Fruit fly (Drosophila melanogaster) whole organism, embryonic: ENCODE results near the gene Drs.
A peak's percentile ranks its signal among the peaks of the same experiment; 100 is the strongest.

ENCODE experiments used
- BEAF-32 ChIP-seq: fragments of 200-800 bp; sonication (Bioruptor generic); optimal IDR thresholded peaks from 3 replicates; lab custom pipeline; 2017; ENCODE audit warnings: missing biosample characterization, missing genetic modification characterization, mild to moderate bottlenecking, moderate library complexity, missing genetic modification reagents
- CG10654 ChIP-seq: fragments of 200-800 bp; sonication (Bioruptor generic); optimal IDR thresholded peaks from 2 replicates; lab custom pipeline; 2016; ENCODE audit warnings: missing biosample characterization, missing genetic modification characterization
- CG1233 ChIP-seq: fragments of 200-800 bp; sonication (Bioruptor generic); optimal IDR thresholded peaks from 4 replicates; lab custom pipeline; 2018; ENCODE audit warnings: missing biosample characterization, mild to moderate bottlenecking, missing genetic modification characterization
- CG13424 ChIP-seq: fragments of 200-800 bp; sonication (Bioruptor generic); optimal IDR thresholded peaks from 2 replicates; lab custom pipeline; 2019; ENCODE audit warnings: missing biosample characterization, mild to moderate bottlenecking, missing genetic modification characterization, moderate library complexity
- CG14441 ChIP-seq: fragments of 200-800 bp; sonication (Bioruptor generic); IDR thresholded peaks from 2 replicates; pipeline ENCODE4 v1.3.6; 2022; ENCODE audit warnings: missing biosample characterization, missing genetic modification characterization
- CG14667 ChIP-seq: fragments of 200-800 bp; sonication (Bioruptor generic); IDR thresholded peaks from 2 replicates; pipeline ENCODE4 v1.3.6; 2022; ENCODE audit warnings: missing biosample characterization, missing genetic modification characterization
- CG15269 ChIP-seq: fragments of 200-800 bp; sonication (Bioruptor generic); optimal IDR thresholded peaks from 2 replicates; lab custom pipeline; 2018; ENCODE audit warnings: missing biosample characterization, mild to moderate bottlenecking, missing genetic modification characterization, moderate library complexity
- CG16779 ChIP-seq: fragments of 200-800 bp; sonication (Bioruptor generic); IDR thresholded peaks from 2 replicates; pipeline ENCODE4 v1.3.6; 2022; ENCODE audit warnings: missing biosample characterization, missing genetic modification characterization
- CG17829 ChIP-seq: fragments of 200-800 bp; optimal IDR thresholded peaks from 2 replicates; lab custom pipeline; 2019; ENCODE audit warnings: missing biosample characterization, mild to moderate bottlenecking, missing genetic modification characterization, moderate library complexity
- CG1832 ChIP-seq: fragments of 200-800 bp; sonication (Bioruptor generic); optimal IDR thresholded peaks from 2 replicates; lab custom pipeline; 2017; ENCODE audit warnings: missing biosample characterization, mild to moderate bottlenecking, missing genetic modification characterization, inconsistent platforms
- CG6175 ChIP-seq: fragments of 200-800 bp; sonication (Bioruptor generic); IDR thresholded peaks from 3 replicates; pipeline ENCODE4 v1.3.6; 2022; ENCODE audit warnings: missing biosample characterization, missing genetic modification characterization
- CG6683 ChIP-seq: fragments of 200-800 bp; sonication (Bioruptor generic); optimal IDR thresholded peaks from 2 replicates; lab custom pipeline; 2017; ENCODE audit warnings: missing biosample characterization, mild to moderate bottlenecking, missing genetic modification characterization, missing genetic modification reagents
- CG7271 ChIP-seq: fragments of 200-800 bp; sonication (Bioruptor generic); optimal IDR thresholded peaks from 2 replicates; lab custom pipeline; 2018; ENCODE audit warnings: missing biosample characterization, mild to moderate bottlenecking, missing genetic modification characterization, moderate library complexity
- CG7357 ChIP-seq: fragments of 200-800 bp; sonication (Bioruptor generic); IDR thresholded peaks from 3 replicates; pipeline ENCODE4 v1.3.6; 2022; ENCODE audit warnings: missing biosample characterization, missing genetic modification characterization
- CG7839 ChIP-seq: fragments of 200-800 bp; sonication (Bioruptor generic); optimal IDR thresholded peaks from 3 replicates; lab custom pipeline; 2018; ENCODE audit warnings: missing biosample characterization, mild to moderate bottlenecking, missing genetic modification characterization, moderate library complexity
- CG9609 ChIP-seq: fragments of 200-800 bp; sonication (Bioruptor generic); optimal IDR thresholded peaks from 3 replicates; lab custom pipeline; 2016; ENCODE audit warnings: missing biosample characterization, missing genetic modification characterization
- CG9817 ChIP-seq: fragments of 200-800 bp; sonication (Bioruptor generic); optimal IDR thresholded peaks from 2 replicates; lab custom pipeline; 2018; ENCODE audit warnings: missing biosample characterization, mild to moderate bottlenecking, missing genetic modification characterization, moderate library complexity
- CTCF ChIP-seq: fragments of 200-800 bp; sonication (Bioruptor generic); optimal IDR thresholded peaks from 2 replicates; lab custom pipeline; 2017; ENCODE audit warnings: missing biosample characterization, mild to moderate bottlenecking, missing genetic modification characterization, moderate library complexity
- Drgx ChIP-seq: fragments of 200-800 bp; sonication (Bioruptor generic); IDR thresholded peaks from 2 replicates; pipeline ENCODE4 v1.3.6; 2022; ENCODE audit warnings: missing biosample characterization, missing genetic modification characterization
- HmgZ ChIP-seq: fragments of 200-800 bp; sonication (Bioruptor generic); optimal IDR thresholded peaks from 2 replicates; lab custom pipeline; 2018; ENCODE audit warnings: missing biosample characterization, mild to moderate bottlenecking, missing genetic modification characterization
- Hr3 ChIP-seq: fragments of 200-800 bp; sonication (Bioruptor generic); optimal IDR thresholded peaks from 3 replicates; lab custom pipeline; 2016; ENCODE audit warnings: missing biosample characterization, missing genetic modification characterization
- Hr39 ChIP-seq: fragments of >200 bp; optimal IDR thresholded peaks from 2 replicates; lab custom pipeline; 2017
- MBD-R2 ChIP-seq: fragments of 200-800 bp; sonication (Bioruptor generic); IDR thresholded peaks from 2 replicates; pipeline ENCODE4 v1.3.6; 2022; ENCODE audit warnings: missing biosample characterization, missing genetic modification characterization
- Nf-YC ChIP-seq: fragments of 200-800 bp; optimal IDR thresholded peaks from 3 replicates; lab custom pipeline; 2019; ENCODE audit warnings: missing biosample characterization, mild to moderate bottlenecking, missing genetic modification characterization, moderate library complexity
- Pdp1 ChIP-seq, 2 experiments: fragments of 200-800 bp; sonication (Bioruptor generic); optimal IDR thresholded peaks; 3 replicates each; lab custom pipeline; 2016; ENCODE audit warnings: missing biosample characterization in 2 of 2, missing genetic modification characterization in 2 of 2, mild to moderate bottlenecking in 1 of 2, moderate library complexity in 1 of 2
- Ssrp ChIP-seq: fragments of 200-800 bp; sonication (Bioruptor generic); optimal IDR thresholded peaks from 2 replicates; lab custom pipeline; 2018; ENCODE audit warnings: missing biosample characterization, mild to moderate bottlenecking, missing genetic modification characterization, moderate library complexity
- Stat92E ChIP-seq, 3 experiments: fragments of >200 bp in 2 of 3; fragments of 200-800 bp in 1 of 3; sonication (Bioruptor generic) in 1 of 3; optimal IDR thresholded peaks; 2 replicates each; lab custom pipeline; 2017 to 2019; ENCODE audit warnings: missing biosample characterization in 3 of 3, missing genetic modification characterization in 3 of 3, mild to moderate bottlenecking in 1 of 3, moderate library complexity in 1 of 3
- Trl ChIP-seq, 3 experiments: fragments of >200 bp in 2 of 3; fragments of 200-800 bp in 1 of 3; sonication (Bioruptor generic) in 1 of 3; optimal IDR thresholded peaks; 2 replicates in 1 of 3; 3 replicates in 2 of 3; lab custom pipeline; 2016 to 2017; ENCODE audit warnings: missing biosample characterization in 1 of 3, missing genetic modification characterization in 1 of 3
- ase ChIP-seq: fragments of 200-800 bp; sonication (Bioruptor generic); IDR thresholded peaks from 3 replicates; pipeline ENCODE4 v1.3.6; 2022; ENCODE audit warnings: missing biosample characterization, missing genetic modification characterization
- ash1 ChIP-seq: fragments of 200-800 bp; sonication (Bioruptor generic); optimal IDR thresholded peaks from 2 replicates; lab custom pipeline; 2018; ENCODE audit warnings: missing biosample characterization, mild to moderate bottlenecking, missing genetic modification characterization
- ato ChIP-seq: fragments of 200-800 bp; sonication (Bioruptor generic); IDR thresholded peaks from 2 replicates; pipeline ENCODE4 v1.3.6; 2022; ENCODE audit warnings: missing biosample characterization, missing genetic modification characterization; ENCODE audit not compliant: partially characterized antibody
- bab2 ChIP-seq: fragments of 200-800 bp; sonication (Bioruptor generic); optimal IDR thresholded peaks from 2 replicates; lab custom pipeline; 2016; ENCODE audit warnings: missing biosample characterization, missing genetic modification characterization
- br ChIP-seq: fragments of >200 bp; optimal IDR thresholded peaks from 2 replicates; lab custom pipeline; 2017
- bsh ChIP-seq, 2 experiments: fragments of 200-800 bp; sonication (Bioruptor generic); optimal IDR thresholded peaks; 2 replicates each; lab custom pipeline; 2017 to 2018; ENCODE audit warnings: mild to moderate bottlenecking in 2 of 2, missing biosample characterization in 2 of 2, missing genetic modification characterization in 2 of 2, moderate library complexity in 1 of 2
- btn ChIP-seq: fragments of 200-800 bp; sonication (Bioruptor generic); optimal IDR thresholded peaks from 2 replicates; lab custom pipeline; 2016; ENCODE audit warnings: missing biosample characterization, missing genetic modification characterization
- cato ChIP-seq: fragments of 200-800 bp; sonication (Bioruptor generic); optimal IDR thresholded peaks from 2 replicates; lab custom pipeline; 2016; ENCODE audit warnings: missing biosample characterization, missing genetic modification characterization, borderline replicate concordance
- chif ChIP-seq, 2 experiments: fragments of 200-800 bp; sonication (Bioruptor generic); optimal IDR thresholded peaks; 3 replicates each; lab custom pipeline; 2016; ENCODE audit warnings: missing biosample characterization in 2 of 2, missing genetic modification characterization in 2 of 2
- chinmo ChIP-seq: fragments of 200-800 bp; sonication (Bioruptor generic); IDR thresholded peaks from 4 replicates; pipeline ENCODE4 v1.3.6; 2022; ENCODE audit warnings: missing biosample characterization, missing genetic modification characterization; ENCODE audit not compliant: partially characterized antibody
- dmrt99B ChIP-seq: fragments of 200-800 bp; sonication (Bioruptor generic); optimal IDR thresholded peaks from 2 replicates; lab custom pipeline; 2018; ENCODE audit warnings: missing biosample characterization, mild to moderate bottlenecking, missing genetic modification characterization, moderate library complexity
- en ChIP-seq: fragments of 200-800 bp; sonication (Bioruptor generic); optimal IDR thresholded peaks from 2 replicates; lab custom pipeline; 2016; ENCODE audit warnings: missing biosample characterization, missing genetic modification characterization
- fd64A ChIP-seq: fragments of 200-800 bp; sonication (Bioruptor generic); optimal IDR thresholded peaks from 3 replicates; lab custom pipeline; 2018; ENCODE audit warnings: missing biosample characterization, mild to moderate bottlenecking, missing genetic modification characterization
- gsb ChIP-seq: fragments of 200-800 bp; sonication (Bioruptor generic); IDR thresholded peaks from 2 replicates; pipeline ENCODE4 v1.3.6; 2022; ENCODE audit warnings: missing biosample characterization, missing genetic modification characterization
- ham ChIP-seq: fragments of 200-800 bp; sonication (Bioruptor generic); IDR thresholded peaks from 2 replicates; pipeline ENCODE4 v1.3.6; 2022; ENCODE audit warnings: missing biosample characterization, missing genetic modification characterization
- inv ChIP-seq: fragments of 200-800 bp; sonication (Bioruptor generic); IDR thresholded peaks from 2 replicates; pipeline ENCODE4 v1.3.6; 2022; ENCODE audit warnings: missing biosample characterization, missing genetic modification characterization; ENCODE audit not compliant: partially characterized antibody
- pzg ChIP-seq: fragments of 200-800 bp; sonication (Bioruptor generic); optimal IDR thresholded peaks from 3 replicates; lab custom pipeline; 2018; ENCODE audit warnings: missing biosample characterization, mild to moderate bottlenecking, missing genetic modification characterization, moderate library complexity
- row ChIP-seq: fragments of 200-800 bp; sonication (Bioruptor generic); IDR thresholded peaks from 3 replicates; pipeline ENCODE4 v1.3.6; 2022; ENCODE audit warnings: missing biosample characterization, missing genetic modification characterization
- run ChIP-seq: fragments of 200-800 bp; sonication (Bioruptor generic); optimal IDR thresholded peaks from 3 replicates; lab custom pipeline; 2018; ENCODE audit warnings: missing biosample characterization, mild to moderate bottlenecking, missing genetic modification characterization
- sd ChIP-seq: fragments of 200-800 bp; sonication (Bioruptor generic); optimal IDR thresholded peaks from 3 replicates; lab custom pipeline; 2018; ENCODE audit warnings: missing biosample characterization, mild to moderate bottlenecking, missing genetic modification characterization, moderate library complexity
- sens-2 ChIP-seq: fragments of 200-800 bp; sonication (Bioruptor generic); IDR thresholded peaks from 2 replicates; pipeline ENCODE4 v1.3.6; 2022; ENCODE audit warnings: missing biosample characterization, missing genetic modification characterization
- slbo ChIP-seq: fragments of 200-800 bp; sonication (Bioruptor generic); IDR thresholded peaks from 2 replicates; pipeline ENCODE4 v1.3.6; 2022; ENCODE audit warnings: missing biosample characterization, missing genetic modification characterization
- zen2 ChIP-seq: fragments of 200-800 bp; sonication (Bioruptor generic); IDR thresholded peaks from 3 replicates; pipeline ENCODE4 v1.3.6; 2022; ENCODE audit warnings: missing biosample characterization, missing genetic modification characterization; ENCODE audit not compliant: partially characterized antibody

Gene Drs

dm6 chr3L:3339695-3340226 lies 29.6 kb upstream of the Drs start (continued):
- TF ChIP-seq Hr3 (GFP tag; lab: Kevin White, UChicago) (no peak), run (tag; lab: Kevin White, UChicago) (no peak), CG1832 (GFP tag; lab: Kevin White, UChicago) (no peak), ham (no peak), Hr39 (no peak), ato (GFP tag; lab: Robert Waterston, UW) (no peak), inv (GFP tag; lab: Robert Waterston, UW) (no peak), CTCF (GFP tag; lab: Kevin White, UChicago) (no peak), CG7357 (GFP tag; lab: Robert Waterston, UW) (no peak), ase (no peak), CG16779 (GFP tag; lab: Robert Waterston, UW) (no peak), CG1233 (no peak), HmgZ (tag; lab: Kevin White, UChicago) (no peak), CG13424 (tag; lab: Kevin White, UChicago) (peak; percentile 25), zen2 (GFP tag; lab: Robert Waterston, UW) (no peak), chif (GFP tag; optimal IDR thresholded peaks at IDR 0.05; lab: Kevin White, UChicago) (no peak), cato (GFP tag; lab: Kevin White, UChicago) (no peak), br (lab: Kevin White, UChicago) (no peak), CG9609 (no peak), CG7271 (no peak), en (no peak), CG14667 (GFP tag; lab: Robert Waterston, UW) (no peak), Ssrp (tag; lab: Kevin White, UChicago) (no peak), CG15269 (tag; lab: Kevin White, UChicago) (peak; percentile 45), Drgx (no peak), Trl (optimal IDR thresholded peaks at IDR 0.05; lab: Kevin White, UChicago) (no peak), Trl (GFP tag; optimal IDR thresholded peaks at IDR 0.05; lab: Kevin White, UChicago) (no peak), gsb (GFP tag; lab: Robert Waterston, UW) (peak; percentile 32; the same call in 1 of the 2 replicates), Pdp1 (GFP tag; optimal IDR thresholded peaks at IDR 0.05; lab: Kevin White, UChicago) (peak in 1 of 2 experiments; percentile 56), CG6175 (GFP tag; lab: Robert Waterston, UW) (no peak), CG6683 (GFP tag; lab: Kevin White, UChicago) (no peak), Nf-YC (tag; lab: Kevin White, UChicago) (no peak), MBD-R2 (GFP tag; lab: Robert Waterston, UW) (no peak), dmrt99B (tag; lab: Kevin White, UChicago) (peak; percentile 0), chinmo (GFP tag; lab: Robert Waterston, UW) (0 out of 4 replicates have a peak, but pooled peaks have one; percentile 17), ash1 (no peak), slbo (peak; percentile 55), sd (tag; lab: Kevin White, UChicago) (no peak), fd64A (no peak), CG7839 (tag; lab: Kevin White, UChicago) (no peak), sens-2 (GFP tag; lab: Robert Waterston, UW) (no peak), row (GFP tag; lab: Robert Waterston, UW) (peak; percentile 56), bab2 (GFP tag; lab: Kevin White, UChicago) (no peak), bsh (GFP tag; optimal IDR thresholded peaks at IDR 0.05; lab: Kevin White, UChicago) (no peak), pzg (GFP tag; lab: Kevin White, UChicago) (no peak), btn (no peak), CG14441 (0 out of 2 replicates have a peak, but pooled peaks have one; percentile 22), CG17829 (tag; lab: Kevin White, UChicago) (no peak), CG9817 (tag; lab: Kevin White, UChicago) (no peak), Stat92E (GFP tag; optimal IDR thresholded peaks at IDR 0.05; lab: Kevin White, UChicago) (no peak), BEAF-32 (GFP tag; lab: Kevin White, UChicago) (no peak), CG10654 (no peak)
